Worm (Caenorhabditis elegans) whole organism, mixed stage, embryonic: ENCODE data around the gene F19C7.4.

ENCODE experiments used
- M03D4.4 ChIP-seq: sonication (generic microtip); optimal IDR thresholded peaks from 2 replicates; lab custom pipeline; 2017; ENCODE audit warnings: mild to moderate bottlenecking, missing genetic modification characterization, missing compliant biosample characterization
- bed-3 ChIP-seq: fragments of 200-800 bp; sonication (Bioruptor generic); optimal IDR thresholded peaks from 3 replicates; lab custom pipeline; 2018; ENCODE audit warnings: mild to moderate bottlenecking, missing genetic modification characterization, moderate library complexity, missing compliant biosample characterization
- blmp-1 ChIP-seq: fragments of 150-350 bp; optimal IDR thresholded peaks from 2 replicates; lab custom pipeline; 2014; ENCODE audit warnings: missing biosample characterization, missing genetic modification characterization
- ceh-39 ChIP-seq: fragments of 150-350 bp; optimal IDR thresholded peaks from 2 replicates; lab custom pipeline; 2014; ENCODE audit warnings: missing biosample characterization, missing genetic modification characterization
- ceh-43 ChIP-seq: fragments of 200-800 bp; sonication (Bioruptor generic); optimal IDR thresholded peaks from 2 replicates; lab custom pipeline; 2018; ENCODE audit warnings: mild to moderate bottlenecking, missing genetic modification characterization, moderate library complexity, missing compliant biosample characterization
- ceh-83 ChIP-seq: fragments of 200-800 bp; sonication (Bioruptor generic); optimal IDR thresholded peaks from 2 replicates; lab custom pipeline; 2018; ENCODE audit warnings: mild to moderate bottlenecking, missing genetic modification characterization, missing compliant biosample characterization
- ces-1 ChIP-seq: fragments of 150-350 bp; optimal IDR thresholded peaks from 2 replicates; lab custom pipeline; 2014; ENCODE audit warnings: missing biosample characterization, missing genetic modification reagents, missing genetic modification characterization
- cnd-1 ChIP-seq: fragments of 200-800 bp; sonication (Bioruptor generic); optimal IDR thresholded peaks from 2 replicates; lab custom pipeline; 2018; ENCODE audit warnings: mild to moderate bottlenecking, missing genetic modification characterization, missing compliant biosample characterization
- drap-1 ChIP-seq: fragments of 200-800 bp; sonication (Bioruptor generic); optimal IDR thresholded peaks from 3 replicates; lab custom pipeline; 2018; ENCODE audit warnings: mild to moderate bottlenecking, missing genetic modification characterization, missing compliant biosample characterization
- elt-1 ChIP-seq: sonication (generic microtip); optimal IDR thresholded peaks from 2 replicates; lab custom pipeline; 2017; ENCODE audit warnings: missing genetic modification characterization, mild to moderate bottlenecking, missing compliant biosample characterization, antibody characterized with exemption, moderate library complexity, borderline replicate concordance; ENCODE audit not compliant: insufficient read depth
- elt-3 ChIP-seq: fragments of 150-350 bp; optimal IDR thresholded peaks from 2 replicates; lab custom pipeline; 2014; ENCODE audit warnings: missing biosample characterization, missing genetic modification characterization
- flh-1 ChIP-seq: fragments of 200-800 bp; sonication (Bioruptor generic); optimal IDR thresholded peaks from 2 replicates; lab custom pipeline; 2018; ENCODE audit warnings: mild to moderate bottlenecking, missing genetic modification characterization, moderate library complexity, missing compliant biosample characterization
- ham-2 ChIP-seq: fragments of 200-800 bp; sonication (Bioruptor generic); optimal IDR thresholded peaks from 2 replicates; lab custom pipeline; 2018; ENCODE audit warnings: mild to moderate bottlenecking, missing genetic modification characterization, missing compliant biosample characterization
- hlh-1 ChIP-seq: fragments of 150-350 bp; optimal IDR thresholded peaks from 2 replicates; lab custom pipeline; 2014; ENCODE audit warnings: missing biosample characterization, missing genetic modification reagents, missing genetic modification characterization
- lin-13 ChIP-seq: fragments of 150-350 bp; optimal IDR thresholded peaks from 2 replicates; lab custom pipeline; 2014; ENCODE audit warnings: missing biosample characterization, missing genetic modification characterization
- lsy-2 ChIP-seq: fragments of 150-350 bp; optimal IDR thresholded peaks from 2 replicates; lab custom pipeline; 2014; ENCODE audit warnings: missing biosample characterization, missing genetic modification characterization
- mab-5 ChIP-seq: fragments of 150-350 bp; optimal IDR thresholded peaks from 2 replicates; lab custom pipeline; 2014; ENCODE audit warnings: missing biosample characterization, missing genetic modification characterization
- nhr-28 ChIP-seq: fragments of 150-350 bp; optimal IDR thresholded peaks from 2 replicates; lab custom pipeline; 2014; ENCODE audit warnings: missing biosample characterization, missing genetic modification characterization
- nhr-76 ChIP-seq: sonication (generic microtip); optimal IDR thresholded peaks from 2 replicates; lab custom pipeline; 2017; ENCODE audit warnings: missing biosample characterization, missing genetic modification characterization
- pha-4 ChIP-seq: fragments of 150-350 bp; optimal IDR thresholded peaks from 2 replicates; lab custom pipeline; 2018; ENCODE audit warnings: missing biosample characterization, missing genetic modification reagents, missing genetic modification characterization
- snpc-4 ChIP-seq: fragments of 150-350 bp; optimal IDR thresholded peaks from 2 replicates; lab custom pipeline; 2014; ENCODE audit warnings: missing biosample characterization, missing genetic modification characterization
- sptf-1 ChIP-seq: sonication (generic microtip); optimal IDR thresholded peaks from 2 replicates; lab custom pipeline; 2017; ENCODE audit warnings: mild to moderate bottlenecking, missing genetic modification characterization, moderate library complexity, missing compliant biosample characterization
- tbx-8 ChIP-seq: fragments of 200-800 bp; sonication (Bioruptor generic); optimal IDR thresholded peaks from 2 replicates; lab custom pipeline; 2018; ENCODE audit warnings: mild to moderate bottlenecking, missing genetic modification characterization, moderate library complexity, missing compliant biosample characterization
- unc-120 ChIP-seq: sonication (generic microtip); optimal IDR thresholded peaks from 2 replicates; lab custom pipeline; 2017; ENCODE audit warnings: missing genetic modification characterization, missing compliant biosample characterization; ENCODE audit not compliant: poor library complexity, severe bottlenecking
- zip-8 ChIP-seq: fragments of 150-350 bp; optimal IDR thresholded peaks from 2 replicates; lab custom pipeline; 2014; ENCODE audit warnings: missing biosample characterization, missing genetic modification characterization
- ztf-11 ChIP-seq: fragments of 150-350 bp; optimal IDR thresholded peaks from 2 replicates; lab custom pipeline; 2014; ENCODE audit warnings: missing biosample characterization, missing genetic modification characterization

Gene F19C7.4

DNA sequence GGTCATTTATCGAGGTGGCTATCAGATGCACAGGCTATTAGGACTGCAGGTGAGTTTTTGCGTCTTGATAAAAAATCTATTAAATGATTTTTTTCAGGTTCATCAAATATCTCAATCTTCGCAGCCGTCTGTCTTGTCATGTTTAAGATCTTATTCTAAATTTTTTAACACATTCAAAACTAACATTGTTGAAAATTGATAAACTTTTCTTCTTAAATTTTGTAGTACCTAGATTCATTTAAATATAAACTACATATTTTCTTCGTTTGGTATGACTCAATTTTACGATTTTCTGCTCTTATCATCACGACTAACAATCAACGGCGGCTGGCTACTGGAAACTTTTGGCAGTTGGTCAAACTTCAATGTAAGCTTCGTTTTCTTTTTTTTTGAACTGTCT, at the start of gene F19C7.4:
Gene F19C7.4 (plus strand): TSS at position 301 of the 400 bp plus-strand sequence.
- TF ChIP-seq bed-3 (GFP tag; lab: Kevin White, UChicago) (no peak), ces-1 (GFP tag; lab: Kevin White, UChicago) (no peak), ceh-83 (GFP tag; lab: Kevin White, UChicago) (no peak), elt-1 (tag; lab: Kevin White, UChicago) (no peak), lin-13 (tag; lab: Kevin White, UChicago) (no peak), elt-3 (tag; lab: Kevin White, UChicago) (no peak), ceh-43 (GFP tag; lab: Kevin White, UChicago) (no peak), drap-1 (GFP tag; lab: Kevin White, UChicago) (no peak), snpc-4 (no peak), hlh-1 (no peak), flh-1 (GFP tag; lab: Kevin White, UChicago) (no peak), blmp-1 (tag; lab: Kevin White, UChicago) (no peak), pha-4 (tag; lab: Kevin White, UChicago) (no peak), nhr-28 (tag; lab: Kevin White, UChicago) (no peak), zip-8 (tag; lab: Kevin White, UChicago) (no peak)

DNA sequence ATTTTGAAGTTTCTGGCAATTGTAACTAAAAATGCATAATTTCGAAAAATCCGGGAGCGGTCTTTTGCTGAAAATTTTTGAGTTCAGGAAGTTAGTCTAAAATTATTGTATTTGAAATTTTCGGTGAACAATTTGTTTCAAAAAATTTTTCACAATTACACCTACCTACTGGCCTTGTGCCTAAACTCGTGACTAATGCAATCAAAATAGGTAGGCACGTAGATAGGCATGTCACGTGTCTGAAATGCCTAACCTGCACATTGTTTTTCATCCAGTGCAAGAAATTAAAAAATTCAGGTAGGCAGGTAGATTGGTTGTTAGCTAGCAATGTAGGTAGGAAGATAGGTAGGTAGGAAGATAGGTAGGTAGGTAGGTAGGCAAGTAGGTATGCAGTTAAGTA, 45.5 kb upstream of the F19C7.4 start:
- TF ChIP-seq blmp-1 (tag; lab: Kevin White, UChicago) (no peak), bed-3 (GFP tag; lab: Kevin White, UChicago) (no peak), lsy-2 (tag; lab: Kevin White, UChicago) (no peak), drap-1 (GFP tag; lab: Kevin White, UChicago) (no peak), ces-1 (GFP tag; lab: Kevin White, UChicago) (no peak), ztf-11 (tag; lab: Kevin White, UChicago) (no peak), ceh-43 (GFP tag; lab: Kevin White, UChicago) (no peak)
- TF ChIP-seq, all 35 proteins: peak for 0

DNA sequence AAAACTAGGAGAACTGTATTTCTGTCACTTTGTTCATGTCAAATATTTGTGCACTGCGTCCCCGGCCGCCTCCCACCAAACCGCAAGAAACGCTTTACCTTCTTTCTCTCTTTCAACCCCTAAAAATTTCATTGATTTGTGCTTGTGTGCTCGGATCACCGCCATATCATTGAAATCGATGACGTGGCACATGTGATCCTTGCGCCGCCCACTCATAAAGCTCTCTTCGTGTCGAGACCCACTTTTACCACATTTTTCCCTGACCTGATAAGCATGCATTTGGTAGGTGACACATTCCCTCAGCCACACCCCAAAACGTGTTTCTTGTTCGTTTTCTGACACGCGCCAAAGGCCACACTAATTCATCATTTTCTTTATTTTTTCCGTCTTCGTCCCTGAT, 44.9 kb upstream of the F19C7.4 start:
- no peak for TF ChIP-seq tbx-8

DNA sequence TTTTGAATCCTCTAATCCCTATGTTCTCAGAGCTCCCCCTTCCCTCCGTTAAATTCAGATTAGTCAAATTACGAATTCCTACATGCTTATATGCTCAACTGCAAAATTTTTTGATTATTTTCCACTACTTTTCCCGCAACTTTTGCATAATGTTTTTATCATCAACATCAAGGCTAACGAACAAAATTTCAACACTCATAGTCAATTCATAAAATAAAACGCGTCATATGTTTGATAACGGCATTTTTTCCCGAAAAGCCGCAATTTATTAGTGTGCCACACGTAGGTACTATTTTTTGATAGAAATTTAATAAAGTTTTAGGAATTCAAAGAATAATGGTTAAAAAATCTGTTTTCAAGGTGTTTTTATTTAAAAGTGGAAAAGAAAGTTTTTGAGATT, 43.5 kb upstream of the F19C7.4 start:
- TF ChIP-seq pha-4 (tag; lab: Kevin White, UChicago) (no peak), ham-2 (GFP tag; lab: Kevin White, UChicago) (no peak), mab-5 (tag; lab: Kevin White, UChicago) (no peak)

DNA sequence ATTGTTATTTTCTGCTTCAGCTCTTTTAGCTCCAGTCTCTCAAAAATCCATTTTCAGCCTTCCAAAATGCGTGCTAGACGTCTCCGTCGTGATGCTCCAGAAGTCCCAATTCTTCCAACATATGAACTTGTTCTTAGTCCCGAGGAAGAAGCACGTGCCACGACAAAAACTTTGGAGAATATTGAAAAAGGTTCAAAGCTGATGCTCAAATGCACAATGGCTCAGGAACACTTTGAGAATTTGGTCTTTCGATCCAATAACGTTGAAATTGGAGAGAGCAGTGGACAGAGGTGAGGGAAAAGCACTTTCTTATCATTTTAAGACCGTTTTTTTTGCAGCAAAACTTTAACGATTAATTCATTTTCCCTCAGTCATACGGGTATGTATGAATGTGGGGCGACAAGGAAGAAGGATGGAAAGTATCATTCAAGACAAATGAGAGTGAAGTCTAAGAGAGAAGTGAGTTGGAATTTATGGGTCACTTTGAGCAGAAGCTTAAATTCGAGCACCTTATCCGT, 40.0 kb upstream of the F19C7.4 start, which contains the start of gene igeg-1:
Gene igeg-1 (plus strand): TSS at position 51 of the 518 bp plus-strand sequence.
- TF ChIP-seq lsy-2 (tag; lab: Kevin White, UChicago) (no peak), drap-1 (GFP tag; lab: Kevin White, UChicago) (no peak), ceh-43 (GFP tag; lab: Kevin White, UChicago) (no peak), mab-5 (tag; lab: Kevin White, UChicago) (no peak), M03D4.4 (tag; lab: Kevin White, UChicago) (no peak), ztf-11 (tag; lab: Kevin White, UChicago) (no peak), ceh-39 (tag; lab: Kevin White, UChicago) (no peak), lin-13 (tag; lab: Kevin White, UChicago) (no peak), ham-2 (GFP tag; lab: Kevin White, UChicago) (no peak), ceh-83 (GFP tag; lab: Kevin White, UChicago) (no peak), sptf-1 (no peak), zip-8 (tag; lab: Kevin White, UChicago) (no peak)

DNA sequence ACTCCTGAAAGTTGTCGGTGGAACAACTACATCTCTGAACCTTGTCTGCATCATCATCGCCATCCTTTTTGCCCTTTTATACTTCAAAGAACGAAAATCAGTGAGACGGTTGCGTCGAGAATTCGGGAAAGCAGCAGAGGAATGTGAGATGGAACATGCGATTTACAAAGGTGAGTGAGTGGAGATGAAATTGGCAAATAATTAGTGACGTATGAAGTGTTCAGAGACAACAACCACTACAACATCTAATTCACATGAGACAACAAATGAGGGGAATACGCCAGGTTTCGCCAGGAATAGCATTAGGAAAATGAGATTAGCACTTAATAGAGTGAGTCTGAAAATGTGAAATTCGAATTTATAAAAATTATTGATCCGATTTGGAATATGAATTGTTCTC, 38.1 kb upstream of the F19C7.4 start:
- TF ChIP-seq elt-1 (tag; lab: Kevin White, UChicago): no peak
- no peak for TF ChIP-seq cnd-1
- no peak for TF ChIP-seq ztf-11 (tag; lab: Kevin White, UChicago)
- TF ChIP-seq nhr-76: no peak
- TF ChIP-seq zip-8 (tag; lab: Kevin White, UChicago): no peak
- no peak for TF ChIP-seq flh-1 (GFP tag; lab: Kevin White, UChicago)
- no peak for TF ChIP-seq bed-3 (GFP tag; lab: Kevin White, UChicago)
- no peak for TF ChIP-seq hlh-1
- TF ChIP-seq, all 35 proteins: peak for 0

DNA sequence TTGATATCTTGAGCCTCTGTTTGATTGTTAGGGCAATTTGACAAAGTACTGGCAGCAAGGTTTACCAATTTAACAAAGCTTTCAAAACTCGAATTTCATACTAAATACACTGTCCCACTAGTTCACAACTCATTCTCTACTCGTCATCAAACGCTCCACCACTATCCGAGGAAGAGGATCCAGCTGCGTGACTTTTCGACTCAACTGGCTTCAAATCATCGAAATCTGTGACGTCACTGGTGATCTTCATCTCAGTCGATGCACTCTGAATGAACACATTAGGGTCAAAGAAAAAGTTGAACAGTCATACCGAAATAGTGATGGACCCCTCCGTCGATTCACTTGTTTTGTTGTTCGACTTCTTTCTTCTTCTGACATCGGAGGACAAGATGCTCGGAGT, 36.8 kb upstream of the F19C7.4 start:
- TF ChIP-seq flh-1 (GFP tag; lab: Kevin White, UChicago) (no peak), bed-3 (GFP tag; lab: Kevin White, UChicago) (no peak), ceh-43 (GFP tag; lab: Kevin White, UChicago) (no peak), drap-1 (GFP tag; lab: Kevin White, UChicago) (no peak), unc-120 (tag; lab: Kevin White, UChicago) (no peak), M03D4.4 (tag; lab: Kevin White, UChicago) (no peak), mab-5 (tag; lab: Kevin White, UChicago) (no peak), pha-4 (tag; lab: Kevin White, UChicago) (no peak)
- TF ChIP-seq, all 35 proteins: peak for 0
